Worm (Caenorhabditis elegans): Measurements from ENCODE around the gene srsy-1.

DNA sequence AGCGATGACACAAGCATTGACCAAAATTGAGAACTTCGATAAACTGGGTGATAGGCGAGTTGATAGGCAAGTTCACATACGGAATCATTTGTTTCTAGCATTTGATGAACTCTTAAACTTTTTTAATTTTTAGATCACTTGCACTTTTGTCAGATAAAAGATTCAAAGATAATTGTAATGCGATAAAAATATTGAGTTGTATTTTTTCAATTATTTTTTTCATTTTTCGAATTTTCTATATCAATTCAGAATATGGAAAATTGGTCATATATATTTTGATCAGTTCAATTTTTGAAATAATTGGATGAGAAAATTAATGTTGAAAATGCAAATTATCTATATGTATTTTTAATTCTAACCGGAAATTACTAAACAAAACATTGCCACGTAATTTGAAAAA, 50.9 kb downstream of the srsy-1 start, which contains the start of gene srb-3:
- TF ChIP-seq nhr-12 (tag; optimal IDR thresholded peaks at IDR 0.05) = no peak
- no peak for TF ChIP-seq skn-1 (tag; optimal IDR thresholded peaks at IDR 0.05)
- no peak for TF ChIP-seq unc-62 (GFP tag; optimal IDR thresholded peaks at IDR 0.05)
- TF ChIP-seq dmd-4 (tag; optimal IDR thresholded peaks at IDR 0.05) = no peak
- TF ChIP-seq ZK546.5 (tag; optimal IDR thresholded peaks at IDR 0.05) = no peak
- no peak for TF ChIP-seq lin-39 (tag; optimal IDR thresholded peaks at IDR 0.05)
- no peak for TF ChIP-seq unc-39 (tag; optimal IDR thresholded peaks at IDR 0.05)
- no peak for TF ChIP-seq egl-27 (tag; optimal IDR thresholded peaks at IDR 0.05)
